Worm (Caenorhabditis elegans) whole organism, late embryonic: ENCODE data around the gene flp-6.
A peak's percentile ranks its signal among the peaks of the same experiment; 100 is the strongest.

Source experiments
- F13H6.1 ChIP-seq: sonication (generic microtip); optimal IDR thresholded peaks from 2 replicates; lab custom pipeline; 2016; ENCODE audit warnings: missing genetic modification characterization, missing compliant biosample characterization
- ceh-19 ChIP-seq: fragments of 200-800 bp; sonication (Bioruptor generic); optimal IDR thresholded peaks from 2 replicates; lab custom pipeline; 2018; ENCODE audit warnings: mild to moderate bottlenecking, missing genetic modification characterization, missing compliant biosample characterization
- ceh-6 ChIP-seq: fragments of 200-800 bp; sonication (Bioruptor generic); optimal IDR thresholded peaks from 2 replicates; lab custom pipeline; 2018; ENCODE audit warnings: mild to moderate bottlenecking, missing genetic modification characterization, missing compliant biosample characterization
- nhr-11 ChIP-seq: fragments of 150-350 bp; optimal IDR thresholded peaks from 2 replicates; lab custom pipeline; 2014; ENCODE audit warnings: missing biosample characterization, missing genetic modification characterization
- ref-2 ChIP-seq: sonication (generic microtip); optimal IDR thresholded peaks from 2 replicates; lab custom pipeline; 2016; ENCODE audit warnings: missing genetic modification characterization, missing compliant biosample characterization

ce11 chrV:9503152-9503817 is 31.5 kb downstream of the flp-6 start:
- TF ChIP-seq ref-2 (tag; lab: Kevin White, UChicago) (peak; percentile 78), F13H6.1 (tag; lab: Kevin White, UChicago) (peak; percentile 65), ceh-19 (peak; percentile 90), nhr-11 (tag; lab: Kevin White, UChicago) (no peak), ceh-6 (peak; percentile 93)
